Fruit fly (Drosophila melanogaster) whole organism, prepupa: ENCODE data around the gene CG9147.

Experiments
- CG10669 ChIP-seq: fragments of 200-800 bp; sonication (Bioruptor generic); optimal IDR thresholded peaks from 3 replicates; lab custom pipeline; 2018; ENCODE audit warnings: missing biosample characterization, mild to moderate bottlenecking, missing genetic modification characterization, moderate library complexity
- CG6854 ChIP-seq: fragments of 200-800 bp; sonication (Bioruptor generic); optimal IDR thresholded peaks from 2 replicates; lab custom pipeline; 2017; ENCODE audit warnings: missing biosample characterization, mild to moderate bottlenecking, missing genetic modification characterization
- CG7368 ChIP-seq: fragments of 200-800 bp; sonication (Bioruptor generic); optimal IDR thresholded peaks from 3 replicates; lab custom pipeline; 2016; ENCODE audit warnings: missing biosample characterization, missing genetic modification characterization
- Met ChIP-seq: fragments of 200-800 bp; sonication (Bioruptor generic); optimal IDR thresholded peaks from 3 replicates; lab custom pipeline; 2016; ENCODE audit warnings: missing biosample characterization, missing genetic modification characterization
- OdsH ChIP-seq: fragments of 200-800 bp; sonication (Bioruptor generic); optimal IDR thresholded peaks from 3 replicates; lab custom pipeline; 2016; ENCODE audit warnings: missing biosample characterization, missing genetic modification characterization
- Sox14 ChIP-seq: fragments of 200-800 bp; sonication (Bioruptor generic); optimal IDR thresholded peaks from 3 replicates; lab custom pipeline; 2016; ENCODE audit warnings: missing biosample characterization, missing genetic modification characterization
- achi ChIP-seq: fragments of 200-800 bp; sonication (Bioruptor generic); optimal IDR thresholded peaks from 3 replicates; lab custom pipeline; 2016; ENCODE audit warnings: missing biosample characterization, missing genetic modification characterization
- lz ChIP-seq: fragments of 200-800 bp; sonication (Bioruptor generic); optimal IDR thresholded peaks from 3 replicates; lab custom pipeline; 2016; ENCODE audit warnings: missing biosample characterization, missing genetic modification characterization
- ss ChIP-seq, 2 experiments: fragments of 200-800 bp; sonication (Bioruptor generic); optimal IDR thresholded peaks; 2 replicates in 1 of 2; 3 replicates in 1 of 2; lab custom pipeline; 2017 to 2018; ENCODE audit warnings: mild to moderate bottlenecking in 2 of 2, missing biosample characterization in 2 of 2, missing genetic modification characterization in 2 of 2, moderate library complexity in 1 of 2

- TF ChIP-seq ss (GFP tag; optimal IDR thresholded peaks at IDR 0.05; lab: Kevin White, UChicago), result no peak
- no peak for TF ChIP-seq Sox14 (GFP tag; lab: Kevin White, UChicago)
- no peak for TF ChIP-seq CG10669
- no peak for TF ChIP-seq lz
- no peak for TF ChIP-seq CG7368 (GFP tag; lab: Kevin White, UChicago)
- TF ChIP-seq achi, result no peak
- no peak for TF ChIP-seq OdsH (GFP tag; lab: Kevin White, UChicago)
- no peak for TF ChIP-seq Met
- no peak for TF ChIP-seq CG6854 (GFP tag; lab: Kevin White, UChicago)
Observed at dm6 chr2L:6020535-6020934, 45.3 kb upstream of the CG9147 start, which contains the start of gene CG13996.
